Fruit fly (Drosophila melanogaster) whole organism, embryonic: ENCODE results near the gene CG4970.

Experiments
- Adf1 ChIP-seq: fragments of 200-800 bp; sonication (Bioruptor generic); IDR thresholded peaks from 2 replicates; pipeline ENCODE4 v1.3.6; 2022; ENCODE audit warnings: missing biosample characterization, missing genetic modification characterization
- Atf3 ChIP-seq: fragments of 200-800 bp; sonication (Bioruptor generic); optimal IDR thresholded peaks from 3 replicates; lab custom pipeline; 2016; ENCODE audit warnings: missing biosample characterization, missing genetic modification characterization
- CG10366 ChIP-seq: fragments of 200-800 bp; sonication (Bioruptor generic); IDR thresholded peaks from 2 replicates; pipeline ENCODE4 v1.3.6; 2022; ENCODE audit warnings: missing biosample characterization, missing genetic modification characterization
- CG12104 ChIP-seq: fragments of 200-800 bp; sonication (Bioruptor generic); optimal IDR thresholded peaks from 3 replicates; lab custom pipeline; 2016; ENCODE audit warnings: missing biosample characterization, missing genetic modification characterization
- CG12155 ChIP-seq: fragments of 200-800 bp; sonication (Bioruptor generic); optimal IDR thresholded peaks from 3 replicates; lab custom pipeline; 2016; ENCODE audit warnings: missing biosample characterization, missing genetic modification characterization
- CG17612 ChIP-seq: fragments of 200-800 bp; sonication (Bioruptor generic); IDR thresholded peaks from 2 replicates; pipeline ENCODE4 v1.3.6; 2022; ENCODE audit warnings: missing biosample characterization, missing genetic modification characterization
- CG17912 ChIP-seq: fragments of 200-800 bp; sonication (Bioruptor generic); optimal IDR thresholded peaks from 2 replicates; lab custom pipeline; 2018; ENCODE audit warnings: missing biosample characterization, mild to moderate bottlenecking, missing genetic modification characterization
- CG2116 ChIP-seq: fragments of 200-800 bp; sonication (Bioruptor generic); optimal IDR thresholded peaks from 3 replicates; lab custom pipeline; 2018; ENCODE audit warnings: missing biosample characterization, mild to moderate bottlenecking, missing genetic modification characterization
- CG2199 ChIP-seq: fragments of 200-800 bp; sonication (Bioruptor generic); IDR thresholded peaks from 3 replicates; pipeline ENCODE4 v1.3.6; 2022; ENCODE audit warnings: missing biosample characterization, missing genetic modification characterization
- CG2712 ChIP-seq: fragments of 200-800 bp; optimal IDR thresholded peaks from 3 replicates; lab custom pipeline; 2019; ENCODE audit warnings: missing biosample characterization, mild to moderate bottlenecking, missing genetic modification characterization, moderate library complexity
- CG32767 ChIP-seq: fragments of 200-800 bp; sonication (Bioruptor generic); IDR thresholded peaks from 2 replicates; pipeline ENCODE4 v1.3.6; 2022; ENCODE audit warnings: missing biosample characterization, missing genetic modification characterization
- CG3281 ChIP-seq: fragments of 200-800 bp; sonication (Bioruptor generic); optimal IDR thresholded peaks from 3 replicates; lab custom pipeline; 2017; ENCODE audit warnings: missing biosample characterization, mild to moderate bottlenecking, missing genetic modification characterization
- CG3995 ChIP-seq: fragments of 200-800 bp; sonication (Bioruptor generic); optimal IDR thresholded peaks from 3 replicates; lab custom pipeline; 2016; ENCODE audit warnings: missing biosample characterization, missing genetic modification characterization
- CG9727 ChIP-seq: fragments of 200-800 bp; sonication (Bioruptor generic); optimal IDR thresholded peaks from 3 replicates; lab custom pipeline; 2017; ENCODE audit warnings: missing biosample characterization, mild to moderate bottlenecking, missing genetic modification characterization
- Dad ChIP-seq: fragments of 200-800 bp; sonication (Bioruptor generic); optimal IDR thresholded peaks from 3 replicates; lab custom pipeline; 2016; ENCODE audit warnings: missing biosample characterization, missing genetic modification characterization
- Dbx ChIP-seq: fragments of 200-800 bp; sonication (Bioruptor generic); IDR thresholded peaks from 3 replicates; pipeline ENCODE4 v1.3.6; 2022; ENCODE audit warnings: missing biosample characterization, missing genetic modification characterization
- Dll ChIP-seq: fragments of 200-800 bp; sonication (Bioruptor generic); IDR thresholded peaks from 4 replicates; pipeline ENCODE4 v1.3.6; 2022; ENCODE audit warnings: missing biosample characterization, missing genetic modification characterization; ENCODE audit not compliant: partially characterized antibody
- E2f2 ChIP-seq: fragments of 200-800 bp; sonication (Bioruptor generic); IDR thresholded peaks from 2 replicates; pipeline ENCODE4 v1.3.6; 2022; ENCODE audit warnings: missing biosample characterization, missing genetic modification characterization
- Gsc ChIP-seq: fragments of 200-800 bp; sonication (Bioruptor generic); IDR thresholded peaks from 2 replicates; pipeline ENCODE4 v1.3.6; 2022; ENCODE audit warnings: missing biosample characterization, missing genetic modification characterization
- Gug ChIP-seq: fragments of 200-800 bp; sonication (Bioruptor generic); IDR thresholded peaks from 4 replicates; pipeline ENCODE4 v1.3.6; 2022; ENCODE audit warnings: missing biosample characterization, missing genetic modification characterization
- Hmr ChIP-seq: fragments of 200-800 bp; sonication (Bioruptor generic); optimal IDR thresholded peaks from 3 replicates; lab custom pipeline; 2017; ENCODE audit warnings: mild to moderate bottlenecking, missing biosample characterization, missing genetic modification reagents, missing genetic modification characterization
- Nf-YB ChIP-seq: fragments of 200-800 bp; sonication (Bioruptor generic); optimal IDR thresholded peaks from 3 replicates; lab custom pipeline; 2019; ENCODE audit warnings: missing biosample characterization, mild to moderate bottlenecking, missing genetic modification characterization, moderate library complexity
- Optix ChIP-seq: fragments of 200-800 bp; sonication (Bioruptor generic); IDR thresholded peaks from 3 replicates; pipeline ENCODE4 v1.3.6; 2022; ENCODE audit warnings: missing biosample characterization, missing genetic modification characterization
- Ravus ChIP-seq: fragments of 200-800 bp; sonication (Bioruptor generic); IDR thresholded peaks from 2 replicates; pipeline ENCODE4 v1.3.6; 2022; ENCODE audit warnings: missing biosample characterization, missing genetic modification characterization
- Sin3A ChIP-seq: fragments of >200 bp; optimal IDR thresholded peaks from 2 replicates; lab custom pipeline; 2018
- Sox100B ChIP-seq: fragments of 200-800 bp; sonication (Bioruptor generic); optimal IDR thresholded peaks from 3 replicates; lab custom pipeline; 2018; ENCODE audit warnings: missing biosample characterization, mild to moderate bottlenecking, missing genetic modification characterization
- Stat92E ChIP-seq, 3 experiments: fragments of >200 bp in 2 of 3; fragments of 200-800 bp in 1 of 3; sonication (Bioruptor generic) in 1 of 3; optimal IDR thresholded peaks; 2 replicates each; lab custom pipeline; 2017 to 2019; ENCODE audit warnings: missing biosample characterization in 3 of 3, missing genetic modification characterization in 3 of 3, mild to moderate bottlenecking in 1 of 3, moderate library complexity in 1 of 3
- YL-1 ChIP-seq: fragments of 200-800 bp; sonication (Bioruptor generic); optimal IDR thresholded peaks from 3 replicates; lab custom pipeline; 2017; ENCODE audit warnings: missing biosample characterization, mild to moderate bottlenecking, missing genetic modification characterization
- btn ChIP-seq: fragments of 200-800 bp; sonication (Bioruptor generic); optimal IDR thresholded peaks from 2 replicates; lab custom pipeline; 2016; ENCODE audit warnings: missing biosample characterization, missing genetic modification characterization
- cg ChIP-seq: fragments of 200-800 bp; sonication (Bioruptor generic); optimal IDR thresholded peaks from 3 replicates; lab custom pipeline; 2019; ENCODE audit warnings: missing biosample characterization, mild to moderate bottlenecking, missing genetic modification characterization, moderate library complexity
- crol ChIP-seq: fragments of 200-800 bp; sonication (Bioruptor generic); IDR thresholded peaks from 2 replicates; pipeline ENCODE4 v1.3.6; 2022; ENCODE audit warnings: missing biosample characterization, missing genetic modification characterization
- dpn ChIP-seq, 2 experiments: fragments of 200-800 bp; sonication (Bioruptor generic); optimal IDR thresholded peaks; 3 replicates each; lab custom pipeline; 2016; ENCODE audit warnings: missing biosample characterization in 2 of 2, missing genetic modification characterization in 2 of 2
- ewg ChIP-seq: fragments of 200-800 bp; sonication (Bioruptor generic); optimal IDR thresholded peaks from 3 replicates; lab custom pipeline; 2017; ENCODE audit warnings: mild to moderate bottlenecking, missing biosample characterization, missing genetic modification reagents, missing genetic modification characterization
- h ChIP-seq: fragments of >200 bp; optimal IDR thresholded peaks from 2 replicates; lab custom pipeline; 2017
- hb ChIP-seq: fragments of 200-800 bp; sonication (Bioruptor generic); IDR thresholded peaks from 3 replicates; pipeline ENCODE4 v1.3.6; 2022; ENCODE audit warnings: missing biosample characterization, missing genetic modification characterization; ENCODE audit not compliant: partially characterized antibody
- hkb ChIP-seq, 2 experiments: fragments of 200-800 bp in 1 of 2; fragments of >200 bp in 1 of 2; sonication (Bioruptor generic) in 1 of 2; IDR thresholded peaks in 1 of 2; optimal IDR thresholded peaks in 1 of 2; 2 replicates each; pipeline versions ENCODE4 v1.3.6 to Lab custom; 2017 to 2022; ENCODE audit warnings: missing biosample characterization in 1 of 2, missing genetic modification characterization in 1 of 2
- lab ChIP-seq: fragments of 200-800 bp; sonication (Bioruptor generic); optimal IDR thresholded peaks from 3 replicates; lab custom pipeline; 2017; ENCODE audit warnings: missing biosample characterization, missing genetic modification characterization, mild to moderate bottlenecking, moderate library complexity, missing genetic modification reagents
- lola ChIP-seq, 3 experiments: fragments of >200 bp in 2 of 3; fragments of 200-800 bp in 1 of 3; sonication (Bioruptor generic) in 1 of 3; optimal IDR thresholded peaks; 2 replicates each; lab custom pipeline; 2017 to 2019; ENCODE audit warnings: missing biosample characterization in 3 of 3, missing genetic modification characterization in 3 of 3, mild to moderate bottlenecking in 1 of 3, moderate library complexity in 1 of 3
- maf-S ChIP-seq: fragments of 200-800 bp; sonication (Bioruptor generic); optimal IDR thresholded peaks from 2 replicates; lab custom pipeline; 2016; ENCODE audit warnings: missing biosample characterization, missing genetic modification characterization
- nerfin-1 ChIP-seq: fragments of 200-800 bp; sonication (Bioruptor generic); optimal IDR thresholded peaks from 3 replicates; lab custom pipeline; 2019; ENCODE audit warnings: missing biosample characterization, mild to moderate bottlenecking, missing genetic modification characterization, moderate library complexity
- sc ChIP-seq, 3 experiments: fragments of >200 bp in 2 of 3; fragments of 200-800 bp in 1 of 3; sonication (Bioruptor generic) in 1 of 3; optimal IDR thresholded peaks; 2 replicates in 2 of 3; 3 replicates in 1 of 3; lab custom pipeline; 2017; ENCODE audit warnings: mild to moderate bottlenecking in 1 of 3, missing biosample characterization in 1 of 3, missing genetic modification characterization in 1 of 3, missing genetic modification reagents in 1 of 3
- so ChIP-seq: fragments of 200-800 bp; sonication (Bioruptor generic); IDR thresholded peaks from 3 replicates; pipeline ENCODE4 v1.3.6; 2022; ENCODE audit warnings: missing biosample characterization, missing genetic modification characterization
- trem ChIP-seq: fragments of 200-800 bp; optimal IDR thresholded peaks from 3 replicates; lab custom pipeline; 2019; ENCODE audit warnings: missing biosample characterization, mild to moderate bottlenecking, missing genetic modification characterization, moderate library complexity

The CG4970 gene

dm6 chr2L:11471979-11472514 is 45.1 kb upstream of the CG4970 start (continued):
- TF ChIP-seq CG9727 (GFP tag; lab: Kevin White, UChicago) (peak; percentile 49), CG3281 (no peak), Gug (GFP tag; lab: Robert Waterston, UW) (0 out of 4 replicates have a peak, but pooled peaks have one; percentile 18), CG2712 (tag; lab: Kevin White, UChicago) (peak; percentile 57), Gsc (GFP tag; lab: Robert Waterston, UW) (no peak), YL-1 (GFP tag; lab: Kevin White, UChicago) (no peak), CG17912 (GFP tag; lab: Kevin White, UChicago) (no peak)
- TF ChIP-seq, all 482 proteins: peak for 50

dm6 chr2L:11474960-11475359 is 42.2 kb upstream of the CG4970 start:
- TF ChIP-seq CG10366 (GFP tag; lab: Robert Waterston, UW), result no peak
- TF ChIP-seq sc (optimal IDR thresholded peaks at IDR 0.05; lab: Kevin White, UChicago), result no peak
- no peak for TF ChIP-seq sc (GFP tag; optimal IDR thresholded peaks at IDR 0.05; lab: Kevin White, UChicago)
- no peak for TF ChIP-seq lab (GFP tag; lab: Kevin White, UChicago)
- TF ChIP-seq Stat92E (GFP tag; optimal IDR thresholded peaks at IDR 0.05; lab: Kevin White, UChicago), result peak in 1 of 3 experiments; percentile 36
- TF ChIP-seq CG2199 (GFP tag; lab: Robert Waterston, UW), result 0 out of 3 replicates have a peak, but pooled peaks have one; percentile 26
- TF ChIP-seq E2f2 (GFP tag; lab: Robert Waterston, UW), result no peak
- TF ChIP-seq Ravus (GFP tag; lab: Robert Waterston, UW), result no peak
- TF ChIP-seq Dbx (GFP tag; lab: Robert Waterston, UW), result no peak
- peak in 1 of 3 experiments; percentile 13 for TF ChIP-seq lola (GFP tag; optimal IDR thresholded peaks at IDR 0.05; lab: Kevin White, UChicago)
- TF ChIP-seq CG17612 (GFP tag; lab: Robert Waterston, UW), result 0 out of 2 replicates have a peak, but pooled peaks have one; percentile 20
- TF ChIP-seq btn (GFP tag; lab: Kevin White, UChicago), result no peak

- TF ChIP-seq Sox100B (no peak), CG2116 (GFP tag; lab: Kevin White, UChicago) (peak; percentile 20)
Observed at dm6 chr2L:11484407-11484806, 32.8 kb upstream of the CG4970 start, which contains the start of the genes CG43355 and sala. TSS of gene CG43355 (plus strand) at chr2L:11484707. TSS of gene sala (plus strand) at chr2L:11484707.

dm6 chr2L:11488465-11489037 is 28.6 kb upstream of the CG4970 start:
- no peak for TF ChIP-seq Adf1 (GFP tag; lab: Robert Waterston, UW)
- no peak for TF ChIP-seq trem
- TF ChIP-seq ewg, result peak; percentile 58
- TF ChIP-seq hb (GFP tag; lab: Robert Waterston, UW), result no peak
- TF ChIP-seq h (lab: Kevin White, UChicago), result no peak
- TF ChIP-seq dpn (GFP tag; optimal IDR thresholded peaks at IDR 0.05; lab: Kevin White, UChicago), result no peak
- TF ChIP-seq crol (GFP tag; lab: Robert Waterston, UW), result peak; percentile 37; the same call in 1 of the 2 replicates
- no peak for TF ChIP-seq Sin3A (lab: Kevin White, UChicago)
- TF ChIP-seq CG9727 (GFP tag; lab: Kevin White, UChicago), result no peak
- no peak for TF ChIP-seq CG3995 (GFP tag; lab: Kevin White, UChicago)
- no peak for TF ChIP-seq Dad (GFP tag; lab: Kevin White, UChicago)
- no peak for TF ChIP-seq Atf3 (GFP tag; lab: Kevin White, UChicago)
- TF ChIP-seq Optix (GFP tag; lab: Robert Waterston, UW), result no peak
- TF ChIP-seq CG12104, result no peak
- TF ChIP-seq CG32767, result 0 out of 2 replicates have a peak, but pooled peaks have one; percentile 25
- TF ChIP-seq Dll, result no peak
- TF ChIP-seq hkb (optimal IDR thresholded peaks at IDR 0.05; lab: Kevin White, UChicago), result no peak
- TF ChIP-seq hkb (GFP tag; IDR thresholded peaks at IDR 0.05; lab: Robert Waterston, UW), result no peak
- no peak for TF ChIP-seq Hmr (GFP tag; lab: Kevin White, UChicago)
- no peak for TF ChIP-seq so
- peak; percentile 53 for TF ChIP-seq cg (GFP tag; lab: Kevin White, UChicago)
- no peak for TF ChIP-seq CG12155
- peak; percentile 2 for TF ChIP-seq nerfin-1 (tag; lab: Kevin White, UChicago)
- no peak for TF ChIP-seq maf-S (GFP tag; lab: Kevin White, UChicago)
- TF ChIP-seq Nf-YB (GFP tag; lab: Kevin White, UChicago), result peak; percentile 94
